Worm (Caenorhabditis elegans): ENCODE measurements around the gene F14H8.5.
A peak's percentile ranks its signal among the peaks of the same experiment; 100 is the strongest.

Gene F14H8.5

ce11 chrV:14979937-14980336 is 40.9 kb upstream of the F14H8.5 start, which contains the start of gene xbx-1:
Gene xbx-1 (plus strand): TSS chrV:14980237.
- TF ChIP-seq F37D6.2 (tag; optimal IDR thresholded peaks at IDR 0.05) (no peak), ama-1 (optimal IDR thresholded peaks at IDR 0.05) (no peak), unc-39 (tag; optimal IDR thresholded peaks at IDR 0.05) (no peak), ztf-11 (tag; optimal IDR thresholded peaks at IDR 0.05) (no peak), attf-4 (tag; optimal IDR thresholded peaks at IDR 0.05) (no peak), lin-15B (tag; optimal IDR thresholded peaks at IDR 0.05) (no peak)

ce11 chrV:14984593-14984992 is 36.2 kb upstream of the F14H8.5 start, which contains the start of gene F02D8.4:
Gene F02D8.4 (plus strand): TSS chrV:14984893.
- TF ChIP-seq unc-62 (GFP tag; optimal IDR thresholded peaks at IDR 0.05 in 1 of 2): peak in 1 of 2 experiments; percentile 26
- TF ChIP-seq unc-62 (tag; optimal IDR thresholded peaks at IDR 0.05): no peak
- no peak for TF ChIP-seq aha-1 (tag)

- peak; percentile 48 for TF ChIP-seq lin-38 (GFP tag; IDR thresholded peaks at IDR 0.05)
- TF ChIP-seq nhr-25 (tag; optimal IDR thresholded peaks at IDR 0.05; ENCODE audit: borderline replicate concordance, insufficient read depth): no peak
- TF ChIP-seq dpl-1 (GFP tag; optimal IDR thresholded peaks at IDR 0.05): peak; percentile 83
- TF ChIP-seq daf-16 (GFP tag; optimal IDR thresholded peaks at IDR 0.05): no peak
- TF ChIP-seq daf-16 (tag; optimal IDR thresholded peaks at IDR 0.05): peak; percentile 32
- TF ChIP-seq hlh-30 (tag; optimal IDR thresholded peaks at IDR 0.05; ENCODE audit: insufficient read depth): no peak
- no peak for TF ChIP-seq zag-1 (tag; optimal IDR thresholded peaks at IDR 0.05)
- TF ChIP-seq T20F7.1 (GFP tag; optimal IDR thresholded peaks at IDR 0.05): peak; percentile 95
- TF ChIP-seq lsy-2 (tag; optimal IDR thresholded peaks at IDR 0.05): peak in 1 of 2 experiments; percentile 58
- peak; percentile 70 for TF ChIP-seq R02D3.7 (tag; optimal IDR thresholded peaks at IDR 0.05)
- TF ChIP-seq Y48G9A.11 (GFP tag; IDR thresholded peaks at IDR 0.05): peak; percentile 93
- no peak for TF ChIP-seq saeg-2 (GFP tag; IDR thresholded peaks at IDR 0.05)
- no peak for TF ChIP-seq mxl-2 (GFP tag; conservative IDR thresholded peaks at IDR 0.05)
- TF ChIP-seq nhr-6 (tag; optimal IDR thresholded peaks at IDR 0.05): no peak
- TF ChIP-seq mes-2 (tag; optimal IDR thresholded peaks at IDR 0.05; ENCODE audit: poor library complexity, severe bottlenecking): peak; percentile 51
- no peak for TF ChIP-seq ctbp-1 (GFP tag; IDR thresholded peaks at IDR 0.05)
- peak; percentile 31 for TF ChIP-seq dve-1 (tag; optimal IDR thresholded peaks at IDR 0.05; ENCODE audit: insufficient read depth)
- TF ChIP-seq nhr-77 (tag; optimal IDR thresholded peaks at IDR 0.05): no peak
Measured at ce11 chrV:14990843-14991242, 30.0 kb upstream of the F14H8.5 start, which contains the start of the genes cdt-2 and T01C3.2. Gene cdt-2 (minus strand): TSS chrV:14991126. Gene T01C3.2 (plus strand): TSS chrV:14991168.

- TF ChIP-seq unc-130 (GFP tag; optimal IDR thresholded peaks at IDR 0.05) (peak; percentile 1), gei-8 (GFP tag; optimal IDR thresholded peaks at IDR 0.05) (no peak), aha-1 (tag) (peak; percentile 75), F49E8.2 (tag; optimal IDR thresholded peaks at IDR 0.05; ENCODE audit: borderline replicate concordance) (peak; percentile 16), tra-1 (GFP tag; IDR thresholded peaks at IDR 0.05) (no peak), Y48G9A.11 (GFP tag; IDR thresholded peaks at IDR 0.05) (peak; percentile 46; the same call in 1 of the 2 replicates)
Measured at ce11 chrV:14991489-14991888, 29.3 kb upstream of the F14H8.5 start.

- TF ChIP-seq F37D6.2 (tag; optimal IDR thresholded peaks at IDR 0.05): no peak
- TF ChIP-seq unc-130 (GFP tag; optimal IDR thresholded peaks at IDR 0.05): peak; percentile 59
- no peak for TF ChIP-seq ztf-11 (tag; optimal IDR thresholded peaks at IDR 0.05)
- TF ChIP-seq mep-1 (tag; optimal IDR thresholded peaks at IDR 0.05): no peak
- TF ChIP-seq lin-38 (GFP tag; IDR thresholded peaks at IDR 0.05): peak; percentile 63
- no peak for TF ChIP-seq snpc-4 (tag; optimal IDR thresholded peaks at IDR 0.05)
- TF ChIP-seq Y48G9A.11 (GFP tag; IDR thresholded peaks at IDR 0.05): peak; percentile 81
- TF ChIP-seq ceh-82 (tag; optimal IDR thresholded peaks at IDR 0.05): no peak
- TF ChIP-seq nhr-28 (tag; optimal IDR thresholded peaks at IDR 0.05): no peak
- TF ChIP-seq dmd-8 (GFP tag; IDR thresholded peaks at IDR 0.05): no peak
- no peak for TF ChIP-seq nhr-25 (tag; optimal IDR thresholded peaks at IDR 0.05; ENCODE audit: borderline replicate concordance, insufficient read depth)
- no peak for TF ChIP-seq mxl-3 (GFP tag; optimal IDR thresholded peaks at IDR 0.05)
- no peak for TF ChIP-seq lir-3 (tag; optimal IDR thresholded peaks at IDR 0.05)
- TF ChIP-seq attf-4 (tag; optimal IDR thresholded peaks at IDR 0.05): no peak
- no peak for TF ChIP-seq vab-7 (GFP tag; IDR thresholded peaks at IDR 0.05)
- TF ChIP-seq lin-1 (GFP tag; IDR thresholded peaks at IDR 0.05): no peak
- TF ChIP-seq arid-1 (GFP tag; conservative IDR thresholded peaks at IDR 0.05): no peak
- TF ChIP-seq hlh-11 (tag; optimal IDR thresholded peaks at IDR 0.05): no peak
Measured at ce11 chrV:14992627-14993117, 28.2 kb upstream of the F14H8.5 start, which contains the start of gene T01C3.3. Gene T01C3.3 (minus strand): TSS chrV:14992677.
